Worm (Caenorhabditis elegans): ENCODE measurements around the gene cth-1.

The cth-1 gene

ce11 chrV:16132215-16132614 is 31.7 kb downstream of the cth-1 start:
- TF ChIP-seq lim-6 (tag; optimal IDR thresholded peaks at IDR 0.05) (no peak), ttx-3 (tag; optimal IDR thresholded peaks at IDR 0.05) (no peak), ceh-24 (tag; optimal IDR thresholded peaks at IDR 0.05) (no peak), fax-1 (tag; optimal IDR thresholded peaks at IDR 0.05) (no peak), ceh-45 (GFP tag; IDR thresholded peaks at IDR 0.05) (no peak), hlh-15 (tag; optimal IDR thresholded peaks at IDR 0.05) (no peak), pqm-1 (tag; optimal IDR thresholded peaks at IDR 0.05) (no peak), ceh-22 (tag; optimal IDR thresholded peaks at IDR 0.05) (no peak), nfya-1 (tag; optimal IDR thresholded peaks at IDR 0.05) (no peak), pag-3 (tag; optimal IDR thresholded peaks at IDR 0.05; ENCODE audit: borderline replicate concordance) (no peak), rnt-1 (tag; optimal IDR thresholded peaks at IDR 0.05) (no peak), ref-2 (tag; optimal IDR thresholded peaks at IDR 0.05) (no peak), pha-4 (tag; optimal IDR thresholded peaks at IDR 0.05) (no peak), ahr-1 (tag; optimal IDR thresholded peaks at IDR 0.05) (no peak), odd-2 (tag; optimal IDR thresholded peaks at IDR 0.05) (no peak), pros-1 (tag; optimal IDR thresholded peaks at IDR 0.05) (no peak), tbx-7 (tag; optimal IDR thresholded peaks at IDR 0.05) (no peak), syd-9 (tag; optimal IDR thresholded peaks at IDR 0.05) (no peak), ceh-14 (tag; optimal IDR thresholded peaks at IDR 0.05) (no peak)

- TF ChIP-seq sdc-2 (tag; optimal IDR thresholded peaks at IDR 0.05): no peak
- TF ChIP-seq pha-4 (tag; optimal IDR thresholded peaks at IDR 0.05): no peak
Observed at ce11 chrV:16132705-16133104, 32.2 kb downstream of the cth-1 start, which contains the start of gene fbxa-144. Gene fbxa-144, minus strand, starts transcription at chrV:16132805.

ce11 chrV:16137043-16137442 is 36.6 kb downstream of the cth-1 start, which contains the start of gene F44G3.7:
Gene F44G3.7, minus strand, starts transcription at chrV:16137143.
- TF ChIP-seq ets-4 (tag; optimal IDR thresholded peaks at IDR 0.05) (no peak), fkh-10 (GFP tag; optimal IDR thresholded peaks at IDR 0.05) (no peak)

ce11 chrV:16139529-16139928 is 39.0 kb downstream of the cth-1 start, which contains the start of gene clc-11:
Gene clc-11, minus strand, starts transcription at chrV:16139629.
- TF ChIP-seq T23F11.4 (GFP tag; optimal IDR thresholded peaks at IDR 0.05) (no peak), ztf-16 (tag; optimal IDR thresholded peaks at IDR 0.05) (no peak), ceh-48 (tag; optimal IDR thresholded peaks at IDR 0.05) (no peak), sox-4 (tag; optimal IDR thresholded peaks at IDR 0.05) (no peak), ceh-34 (tag; optimal IDR thresholded peaks at IDR 0.05) (no peak), ceh-24 (tag; optimal IDR thresholded peaks at IDR 0.05) (no peak), ceh-30 (tag; optimal IDR thresholded peaks at IDR 0.05) (no peak), K02D7.2 (tag; optimal IDR thresholded peaks at IDR 0.05) (no peak), madf-2 (tag; optimal IDR thresholded peaks at IDR 0.05) (no peak), lim-6 (tag; optimal IDR thresholded peaks at IDR 0.05) (no peak), eyg-1 (tag; optimal IDR thresholded peaks at IDR 0.05) (no peak), C08G9.2 (tag; optimal IDR thresholded peaks at IDR 0.05) (no peak), pqm-1 (tag; optimal IDR thresholded peaks at IDR 0.05) (no peak), ceh-6 (GFP tag; optimal IDR thresholded peaks at IDR 0.05) (no peak), odd-2 (tag; optimal IDR thresholded peaks at IDR 0.05) (no peak), K09A11.1 (tag; optimal IDR thresholded peaks at IDR 0.05; ENCODE audit: insufficient read depth) (no peak), unc-42 (tag; optimal IDR thresholded peaks at IDR 0.05) (no peak), ama-1 (optimal IDR thresholded peaks at IDR 0.05) (no peak), unc-3 (GFP tag; conservative IDR thresholded peaks at IDR 0.05) (no peak), unc-3 (tag; optimal IDR thresholded peaks at IDR 0.05) (no peak), pat-9 (tag; optimal IDR thresholded peaks at IDR 0.05) (no peak)
